Worm (Caenorhabditis elegans): ENCODE results near the gene unc-116.

The unc-116 gene

DNA sequence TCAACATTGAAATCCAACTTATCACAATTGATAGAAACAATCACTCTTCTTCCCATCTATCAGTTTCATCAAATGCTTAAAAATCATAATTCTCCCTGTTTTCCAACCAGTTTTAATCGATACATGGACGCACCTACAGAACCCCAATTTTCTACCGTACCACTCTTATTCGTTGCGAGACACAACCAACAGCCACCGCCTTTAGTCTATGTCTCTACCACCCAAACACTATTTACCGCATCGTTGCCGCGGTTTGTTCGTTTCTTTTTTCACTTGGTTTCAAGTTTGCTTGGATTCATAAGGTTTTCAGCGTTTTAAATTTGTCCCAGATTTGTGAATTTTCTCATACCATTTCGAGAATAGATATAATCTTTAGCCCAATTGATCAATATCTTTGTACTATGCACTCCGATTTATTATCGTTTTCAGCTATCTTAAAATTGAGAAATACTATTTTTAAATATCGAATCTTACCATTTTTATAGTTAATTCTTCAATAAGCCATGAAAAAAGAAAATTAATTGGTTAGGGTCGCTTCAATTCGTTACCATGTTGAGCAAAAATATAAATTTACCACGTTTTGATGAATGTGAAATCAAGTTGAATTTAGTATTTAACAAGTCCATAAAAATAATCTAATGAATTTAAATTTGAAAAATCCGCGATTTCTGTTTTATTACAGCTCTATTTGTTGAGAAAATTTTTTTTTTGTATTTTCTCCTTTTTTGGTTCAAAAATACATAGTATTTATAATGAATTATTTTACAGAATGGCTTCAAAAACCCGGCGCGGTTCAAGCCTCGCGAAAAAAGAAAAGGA lies 44.5 kb downstream of the unc-116 start, which contains the start of gene F10E9.3:
Gene F10E9.3, plus strand, starts transcription at position 769 of the 819 bp plus-strand sequence.
- TF ChIP-seq tbx-8 (GFP tag; optimal IDR thresholded peaks at IDR 0.05): no peak
- no peak for TF ChIP-seq ceh-43 (GFP tag; optimal IDR thresholded peaks at IDR 0.05)
- TF ChIP-seq ces-1 (GFP tag; optimal IDR thresholded peaks at IDR 0.05): peak; percentile 8
- peak; percentile 39 for TF ChIP-seq hlh-1 (tag; optimal IDR thresholded peaks at IDR 0.05)
- TF ChIP-seq lsy-2 (tag; optimal IDR thresholded peaks at IDR 0.05): peak; percentile 93
- no peak for TF ChIP-seq mls-2 (tag; optimal IDR thresholded peaks at IDR 0.05)
- TF ChIP-seq M03D4.4 (tag; optimal IDR thresholded peaks at IDR 0.05): no peak
- TF ChIP-seq cnd-1 (tag; optimal IDR thresholded peaks at IDR 0.05): no peak
- TF ChIP-seq ceh-39 (tag; optimal IDR thresholded peaks at IDR 0.05): peak; percentile 34
- TF ChIP-seq mep-1 (tag; optimal IDR thresholded peaks at IDR 0.05): peak; percentile 49
- no peak for TF ChIP-seq bed-3 (GFP tag; optimal IDR thresholded peaks at IDR 0.05)

DNA sequence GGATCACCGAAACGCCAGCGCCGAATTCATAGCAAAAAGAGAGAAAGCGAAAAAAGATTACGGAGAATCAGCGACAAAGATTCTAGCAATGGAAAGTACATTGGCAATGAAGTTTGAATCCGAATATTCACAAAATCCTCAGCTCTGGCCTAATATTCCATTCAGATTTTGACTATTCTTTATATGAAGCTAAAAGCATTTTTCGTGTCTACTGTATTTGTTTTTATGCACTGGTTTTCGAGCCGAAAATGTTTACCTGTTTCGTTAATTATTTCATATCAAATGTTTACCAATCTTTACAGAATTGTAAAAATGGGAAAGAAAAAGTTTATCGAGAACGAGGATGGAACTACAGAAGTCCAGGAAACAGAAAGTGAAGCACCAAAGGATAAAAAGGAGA lies 46.7 kb downstream of the unc-116 start, which contains the start of gene F10E9.4:
Gene F10E9.4, plus strand, starts transcription at position 301 of the 400 bp plus-strand sequence.
- TF ChIP-seq ces-1 (GFP tag; optimal IDR thresholded peaks at IDR 0.05) (no peak), lsy-2 (tag; optimal IDR thresholded peaks at IDR 0.05) (no peak)

DNA sequence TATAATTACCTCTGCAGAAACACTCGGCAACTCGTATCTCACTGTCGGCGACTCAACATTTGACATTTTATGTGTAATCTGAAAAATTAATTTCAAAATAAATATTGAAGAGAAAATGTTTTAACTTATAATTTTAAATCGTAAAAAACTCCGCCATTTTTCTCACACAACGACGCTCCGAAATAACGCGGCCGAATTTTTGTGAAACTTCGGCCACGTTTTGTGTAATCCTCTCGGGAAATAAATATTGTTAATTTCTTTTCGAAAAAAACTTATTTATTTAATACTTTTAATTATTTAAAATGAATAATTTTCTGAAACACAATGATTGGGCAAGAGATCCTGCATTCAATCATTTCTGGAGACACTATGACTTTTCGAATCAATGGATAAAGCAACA lies 47.6 kb downstream of the unc-116 start, which contains the start of the genes F10E9.7 and F10E9.5:
Gene F10E9.7, minus strand, starts transcription at position 86 of the 400 bp plus-strand sequence.
Gene F10E9.5, plus strand, starts transcription at position 237 of the 400 bp plus-strand sequence.
- TF ChIP-seq nhr-2 (tag; optimal IDR thresholded peaks at IDR 0.05): peak; percentile 26
- no peak for TF ChIP-seq M03D4.4 (tag; optimal IDR thresholded peaks at IDR 0.05)
- peak; percentile 38 for TF ChIP-seq ceh-39 (tag; optimal IDR thresholded peaks at IDR 0.05)
- TF ChIP-seq ces-1 (GFP tag; optimal IDR thresholded peaks at IDR 0.05): peak; percentile 70
- TF ChIP-seq nhr-237 (tag; optimal IDR thresholded peaks at IDR 0.05): peak; percentile 15
- TF ChIP-seq lin-13 (tag; optimal IDR thresholded peaks at IDR 0.05): peak; percentile 30
- peak; percentile 61 for TF ChIP-seq mep-1 (tag; optimal IDR thresholded peaks at IDR 0.05)
- TF ChIP-seq elt-1 (tag; optimal IDR thresholded peaks at IDR 0.05; ENCODE audit: borderline replicate concordance, insufficient read depth): no peak
- TF ChIP-seq lsy-2 (tag; optimal IDR thresholded peaks at IDR 0.05): peak; percentile 74
- peak; percentile 54 for TF ChIP-seq sptf-1 (tag; optimal IDR thresholded peaks at IDR 0.05)
- TF ChIP-seq tbx-8 (GFP tag; optimal IDR thresholded peaks at IDR 0.05): no peak

DNA sequence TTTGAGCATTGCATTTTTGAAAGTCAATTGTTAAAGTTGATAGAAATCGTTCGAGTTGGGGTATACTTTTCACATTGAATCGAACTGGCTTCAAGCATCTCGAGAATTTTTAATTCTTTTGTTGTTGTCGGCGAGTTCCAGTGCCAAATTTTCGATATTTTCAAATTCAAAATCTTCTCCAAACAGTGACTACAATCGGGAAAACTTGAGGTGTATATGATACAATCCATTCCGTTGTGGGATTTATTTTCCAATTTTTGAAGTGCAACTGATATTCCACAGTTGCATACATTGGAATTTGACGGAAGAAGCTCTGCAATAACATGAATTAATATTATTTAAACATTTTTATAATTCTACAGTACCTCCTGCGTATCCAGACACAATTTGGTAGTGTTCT lies 49.2 kb downstream of the unc-116 start:
- TF ChIP-seq pha-4 (tag; optimal IDR thresholded peaks at IDR 0.05): no peak
- TF ChIP-seq ces-1 (GFP tag; optimal IDR thresholded peaks at IDR 0.05): no peak
- TF ChIP-seq ceh-83 (GFP tag; optimal IDR thresholded peaks at IDR 0.05): no peak
- no peak for TF ChIP-seq unc-39 (tag; optimal IDR thresholded peaks at IDR 0.05)
- no peak for TF ChIP-seq nhr-28 (tag; optimal IDR thresholded peaks at IDR 0.05)
- no peak for TF ChIP-seq unc-62 (GFP tag; optimal IDR thresholded peaks at IDR 0.05)
- no peak for TF ChIP-seq elt-1 (tag; optimal IDR thresholded peaks at IDR 0.05; ENCODE audit: borderline replicate concordance, insufficient read depth)
- TF ChIP-seq snpc-4 (tag; optimal IDR thresholded peaks at IDR 0.05): no peak
- no peak for TF ChIP-seq drap-1 (GFP tag; optimal IDR thresholded peaks at IDR 0.05)
- TF ChIP-seq zip-8 (tag; optimal IDR thresholded peaks at IDR 0.05): no peak
- no peak for TF ChIP-seq nhr-76 (tag; optimal IDR thresholded peaks at IDR 0.05)
- TF ChIP-seq nhr-237 (tag; optimal IDR thresholded peaks at IDR 0.05): no peak
- no peak for TF ChIP-seq lsy-2 (tag; optimal IDR thresholded peaks at IDR 0.05)

DNA sequence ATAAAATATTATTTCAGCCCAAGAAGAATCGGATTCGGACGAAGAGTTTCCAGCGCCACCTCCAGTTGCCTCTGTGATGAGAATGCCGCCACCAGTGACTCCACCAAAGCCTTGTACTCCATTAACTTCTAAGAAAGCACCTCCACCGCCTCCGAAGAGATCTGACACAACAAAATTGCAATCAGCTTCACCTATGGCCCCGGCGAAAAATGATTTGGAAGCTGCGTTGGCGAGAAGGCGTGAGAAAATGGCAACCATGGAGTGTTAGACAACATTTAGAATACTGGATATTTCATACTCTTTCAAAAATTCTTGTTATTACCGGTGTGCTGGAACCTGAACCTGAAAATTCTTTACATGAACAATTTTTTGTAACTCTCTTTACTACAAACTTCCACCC lies 49.7 kb downstream of the unc-116 start:
- TF ChIP-seq ham-2 (GFP tag; optimal IDR thresholded peaks at IDR 0.05) (no peak), nhr-237 (tag; optimal IDR thresholded peaks at IDR 0.05) (no peak), mab-5 (tag; optimal IDR thresholded peaks at IDR 0.05) (no peak), lsy-2 (tag; optimal IDR thresholded peaks at IDR 0.05) (no peak)

DNA sequence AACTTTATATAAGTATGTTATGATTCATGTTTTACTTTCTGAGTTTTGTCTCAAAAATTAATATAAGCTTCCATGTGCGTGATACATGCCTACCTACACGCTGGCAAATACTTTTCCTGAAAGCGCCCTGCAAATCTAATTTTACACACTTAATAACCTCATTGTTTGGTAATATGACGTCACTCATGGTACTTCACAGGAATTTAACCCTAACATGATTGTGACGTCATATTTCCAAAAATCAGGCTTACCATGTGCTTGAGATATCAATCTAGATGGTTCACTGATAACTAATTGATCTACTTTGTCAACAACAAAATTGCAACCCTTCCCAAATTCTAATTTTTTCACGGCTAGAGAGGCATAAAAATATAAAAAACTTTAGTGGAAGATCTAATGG lies 51.5 kb downstream of the unc-116 start:
- TF ChIP-seq pha-4 (tag; optimal IDR thresholded peaks at IDR 0.05): no peak
- TF ChIP-seq zip-8 (tag; optimal IDR thresholded peaks at IDR 0.05): peak; percentile 95

Data from whole organism, mixed stage, embryonic.